Worm (Caenorhabditis elegans) whole organism, midembryonic: Measurements from ENCODE around the gene F41E6.12.

Experiments
- T22C8.4 ChIP-seq: fragments of 200-800 bp; sonication (Bioruptor generic); IDR thresholded peaks from 2 replicates; pipeline ENCODE4 v1.3.6; 2022; ENCODE audit warnings: missing genetic modification characterization, missing compliant biosample characterization
- flt-1 ChIP-seq: fragments of 200-800 bp; sonication (Bioruptor generic); IDR thresholded peaks from 2 replicates; pipeline ENCODE4 v1.3.6; 2022; ENCODE audit warnings: missing genetic modification characterization, missing compliant biosample characterization
- ref-1 ChIP-seq: fragments of 200-800 bp; sonication (Bioruptor generic); conservative IDR thresholded peaks from 2 replicates; pipeline ENCODE4 v1.3.6; 2022; ENCODE audit warnings: missing genetic modification reagents, missing genetic modification characterization, missing compliant biosample characterization
- ztf-29 ChIP-seq: fragments of 200-800 bp; sonication (Bioruptor generic); IDR thresholded peaks from 2 replicates; pipeline ENCODE4 v1.3.6; 2022; ENCODE audit warnings: missing genetic modification reagents, missing genetic modification characterization, missing compliant biosample characterization

DNA sequence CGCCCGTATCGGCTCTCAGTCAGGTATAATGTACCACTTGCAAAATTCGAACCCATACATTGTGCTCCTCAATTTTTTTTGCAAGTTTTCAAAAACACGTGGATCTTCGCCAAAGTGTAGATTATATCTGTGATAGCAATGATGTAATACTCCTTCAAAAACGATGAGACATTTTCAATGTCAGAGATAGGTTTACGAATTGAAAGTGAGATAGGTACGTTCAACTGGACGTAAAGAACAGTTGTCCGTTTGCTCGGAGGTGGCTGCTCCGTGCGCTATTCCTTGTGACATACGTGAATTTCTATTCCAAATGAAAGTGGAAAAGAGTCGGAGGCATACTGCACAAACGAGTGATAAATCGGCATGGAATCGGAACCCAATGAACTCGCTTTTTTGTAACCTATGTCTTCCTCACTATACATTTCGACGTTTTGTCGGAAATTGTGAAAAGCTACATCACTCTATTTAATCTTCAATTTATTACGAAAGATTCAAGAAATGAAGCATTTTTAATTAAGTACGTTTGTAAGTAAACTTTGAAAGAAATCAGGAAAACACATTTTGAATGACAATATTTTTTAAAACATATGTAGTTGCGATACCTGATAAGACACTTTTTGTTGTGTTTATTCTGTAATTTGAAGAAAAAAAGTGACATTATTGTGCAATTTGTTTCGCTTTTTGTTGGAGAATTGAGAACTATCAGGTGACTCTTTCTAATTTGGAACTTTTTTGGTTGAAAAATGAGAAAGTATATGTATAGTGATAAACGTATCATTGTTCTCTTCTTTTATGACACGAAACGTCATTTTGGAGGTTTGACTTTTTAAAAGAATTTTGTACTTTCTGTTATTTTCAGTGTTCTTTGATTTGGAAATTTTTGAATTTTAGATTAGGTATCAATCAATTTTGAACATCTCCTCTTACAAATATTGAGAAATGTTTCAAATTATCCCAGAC is 25.8 kb upstream of the F41E6.12 start:
- TF ChIP-seq ref-1 (GFP tag; lab: Robert Waterston, UW) (no peak), T22C8.4 (GFP tag; lab: Robert Waterston, UW) (no peak), ztf-29 (GFP tag; lab: Robert Waterston, UW) (no peak), flt-1 (GFP tag; lab: Robert Waterston, UW) (no peak)
